Worm (Caenorhabditis elegans): ENCODE results near the gene mpst-4.

The mpst-4 gene

ce11 chrII:4891012-4891775, 27.9 kb upstream of the mpst-4 start, which contains the start of gene gst-9 (continued):
- TF ChIP-seq unc-98 (GFP tag; IDR thresholded peaks at IDR 0.05): no peak
- TF ChIP-seq mep-1 (tag; optimal IDR thresholded peaks at IDR 0.05): peak; percentile 38
- TF ChIP-seq lin-14 (GFP tag; optimal IDR thresholded peaks at IDR 0.05): peak; percentile 17
- TF ChIP-seq nhr-28 (tag; optimal IDR thresholded peaks at IDR 0.05): no peak
- TF ChIP-seq lsy-2 (tag; optimal IDR thresholded peaks at IDR 0.05): no peak
- no peak for TF ChIP-seq mef-2 (tag; optimal IDR thresholded peaks at IDR 0.05)
- TF ChIP-seq skn-1 (tag; optimal IDR thresholded peaks at IDR 0.05): peak; percentile 37
- TF ChIP-seq fos-1 (tag; optimal IDR thresholded peaks at IDR 0.05): no peak
- TF ChIP-seq egl-13 (tag; optimal IDR thresholded peaks at IDR 0.05): no peak
- TF ChIP-seq egl-27 (tag; optimal IDR thresholded peaks at IDR 0.05): no peak
- TF ChIP-seq irx-1 (tag; optimal IDR thresholded peaks at IDR 0.05): no peak
- TF ChIP-seq hlh-17 (GFP tag; optimal IDR thresholded peaks at IDR 0.05; ENCODE audit: borderline replicate concordance): no peak
- TF ChIP-seq lin-39 (tag; optimal IDR thresholded peaks at IDR 0.05): no peak
- TF ChIP-seq nhr-85 (tag): peak; percentile 60
- no peak for TF ChIP-seq sox-4 (tag; optimal IDR thresholded peaks at IDR 0.05)
- TF ChIP-seq sup-37 (GFP tag; optimal IDR thresholded peaks at IDR 0.05): no peak
- TF ChIP-seq hlh-4 (tag; optimal IDR thresholded peaks at IDR 0.05): no peak
- TF ChIP-seq ztf-4 (tag; optimal IDR thresholded peaks at IDR 0.05): no peak
- TF ChIP-seq ets-5 (GFP tag; IDR thresholded peaks at IDR 0.05): no peak
- no peak for TF ChIP-seq ceh-90 (tag; optimal IDR thresholded peaks at IDR 0.05)
- TF ChIP-seq mab-9 (GFP tag; IDR thresholded peaks at IDR 0.05): no peak
- peak; percentile 26 for TF ChIP-seq fkh-8 (tag; optimal IDR thresholded peaks at IDR 0.05)
- no peak for TF ChIP-seq nhr-90 (tag; optimal IDR thresholded peaks at IDR 0.05; ENCODE audit: poor library complexity)
- peak in 1 of 6 experiments; percentile 34 for TF ChIP-seq elt-3 (tag; optimal IDR thresholded peaks at IDR 0.05)
- peak; percentile 16 for TF ChIP-seq nhr-47 (tag; optimal IDR thresholded peaks at IDR 0.05)
- peak; percentile 47 for TF ChIP-seq nhr-20 (tag; optimal IDR thresholded peaks at IDR 0.05)
- TF ChIP-seq efl-3 (GFP tag; optimal IDR thresholded peaks at IDR 0.05): no peak
- TF ChIP-seq ceh-82 (tag; optimal IDR thresholded peaks at IDR 0.05): no peak
- no peak for TF ChIP-seq sptf-1 (tag; optimal IDR thresholded peaks at IDR 0.05)
- no peak for TF ChIP-seq unc-86 (tag; optimal IDR thresholded peaks at IDR 0.05)
- TF ChIP-seq ztf-11 (tag; optimal IDR thresholded peaks at IDR 0.05): no peak
- TF ChIP-seq lin-35 (GFP tag; optimal IDR thresholded peaks at IDR 0.05): peak in 1 of 2 experiments; percentile 34

DNA sequence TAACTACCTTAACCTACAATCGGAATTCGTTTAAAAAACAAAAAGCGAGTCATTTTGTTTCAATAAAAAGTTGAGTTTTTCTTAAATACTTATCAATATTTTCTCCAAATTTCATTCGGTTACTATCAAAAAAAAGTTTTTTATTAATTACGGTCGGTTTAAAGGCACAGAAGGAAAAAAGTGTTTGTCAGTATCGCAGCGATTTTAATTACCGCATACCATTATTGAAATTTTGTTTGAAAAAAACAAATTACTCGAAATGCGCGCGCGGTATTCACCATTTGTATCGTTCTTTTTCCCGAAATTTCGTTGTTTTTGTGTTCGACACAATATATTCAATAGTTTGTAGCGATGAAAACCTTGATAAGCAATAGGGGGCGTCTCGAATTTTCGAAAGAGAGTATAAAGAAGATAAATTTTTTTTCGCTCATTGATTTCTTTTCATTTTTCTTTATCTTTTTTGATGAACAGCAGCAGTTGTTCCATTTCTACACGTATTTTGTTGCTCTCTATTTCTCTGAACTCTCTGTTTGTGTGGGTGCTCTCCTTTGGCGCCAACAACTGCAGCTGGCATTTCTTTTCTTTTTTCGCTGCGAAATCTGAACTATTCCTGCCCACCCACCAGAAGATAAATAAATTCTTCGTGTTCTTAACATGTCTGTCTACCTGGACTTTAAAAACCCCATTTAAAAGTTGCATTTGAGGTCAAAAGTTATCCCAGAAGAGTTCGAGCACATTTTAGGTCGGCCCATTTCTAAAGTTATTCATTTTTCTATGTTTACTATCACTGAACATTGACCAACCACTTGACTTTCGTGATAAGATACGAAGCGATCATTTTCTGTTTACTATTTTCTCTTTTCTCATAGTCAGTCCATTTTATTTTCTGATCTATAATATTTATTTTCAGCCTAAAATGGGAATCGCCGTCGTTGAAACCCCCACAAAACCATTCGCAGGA, 25.6 kb upstream of the mpst-4 start, which contains the start of gene pgm-1:
Gene pgm-1 (plus strand): TSS at position 911 of the 961 bp plus-strand sequence.
- TF ChIP-seq nhr-20 (tag; optimal IDR thresholded peaks at IDR 0.05): peak; percentile 42
- TF ChIP-seq C16A3.4 (tag; optimal IDR thresholded peaks at IDR 0.05): peak; percentile 7
- TF ChIP-seq pag-3 (tag; optimal IDR thresholded peaks at IDR 0.05; ENCODE audit: borderline replicate concordance, insufficient read depth): peak; percentile 41
- TF ChIP-seq efl-1 (optimal IDR thresholded peaks at IDR 0.05): peak; percentile 26 to 35
- TF ChIP-seq efl-1 (GFP tag; optimal IDR thresholded peaks at IDR 0.05 in 1 of 2): no peak
- TF ChIP-seq lin-39 (tag; optimal IDR thresholded peaks at IDR 0.05): peak; percentile 9
- TF ChIP-seq F16B12.6 (tag; optimal IDR thresholded peaks at IDR 0.05): no peak
- TF ChIP-seq unc-130 (tag; optimal IDR thresholded peaks at IDR 0.05): peak; percentile 14
- peak in 2 of 3 experiments; percentile 16 to 38 for TF ChIP-seq dpl-1 (GFP tag; optimal IDR thresholded peaks at IDR 0.05)
- TF ChIP-seq elt-3 (tag; optimal IDR thresholded peaks at IDR 0.05): peak in 1 of 6 experiments; percentile 46
- TF ChIP-seq rnt-1 (tag; optimal IDR thresholded peaks at IDR 0.05): peak; percentile 58
- TF ChIP-seq snu-23 (GFP tag; optimal IDR thresholded peaks at IDR 0.05): peak; percentile 45
- TF ChIP-seq C34B4.2 (tag; optimal IDR thresholded peaks at IDR 0.05): no peak
- peak; percentile 70 for TF ChIP-seq nhr-71 (tag; optimal IDR thresholded peaks at IDR 0.05)
- TF ChIP-seq mab-9 (GFP tag; IDR thresholded peaks at IDR 0.05): no peak
- TF ChIP-seq elt-2 (tag; optimal IDR thresholded peaks at IDR 0.05): peak; percentile 45
- TF ChIP-seq lsy-2 (tag; optimal IDR thresholded peaks at IDR 0.05): peak; percentile 7 to 51
- peak; percentile 90 for TF ChIP-seq lin-14 (GFP tag; optimal IDR thresholded peaks at IDR 0.05)
- TF ChIP-seq nhr-77 (tag; optimal IDR thresholded peaks at IDR 0.05): no peak
- no peak for TF ChIP-seq egl-13 (tag; optimal IDR thresholded peaks at IDR 0.05)
- TF ChIP-seq nhr-85 (tag): peak; percentile 6
- no peak for TF ChIP-seq C04F5.9 (tag; optimal IDR thresholded peaks at IDR 0.05)
- TF ChIP-seq nhr-11 (tag; optimal IDR thresholded peaks at IDR 0.05): no peak
- peak; percentile 25 for TF ChIP-seq blmp-1 (tag; optimal IDR thresholded peaks at IDR 0.05)

All from whole organism, L1 larva.